Worm (Caenorhabditis elegans): ENCODE results near the gene rab-37.

DNA sequence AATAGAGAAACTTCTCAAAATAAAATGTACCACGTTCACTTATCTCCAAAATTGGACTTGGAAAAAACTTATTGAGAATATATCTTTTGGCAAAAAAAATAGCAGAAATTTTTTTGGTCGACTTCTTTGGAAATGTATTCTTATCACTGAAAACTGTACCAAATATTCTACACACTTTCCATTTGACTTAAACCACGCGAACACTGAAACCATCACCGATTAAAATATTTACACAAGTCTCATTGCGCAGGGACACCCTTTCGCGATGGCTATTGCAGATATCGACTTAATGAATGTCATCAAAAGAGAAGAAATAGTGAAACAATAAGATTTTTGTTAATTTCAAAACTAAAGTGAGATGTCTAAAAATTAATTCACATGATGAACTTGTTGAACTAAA lies 27.2 kb downstream of the rab-37 start:
- TF ChIP-seq zfp-2 (tag; optimal IDR thresholded peaks at IDR 0.05) (no peak), ztf-11 (tag; optimal IDR thresholded peaks at IDR 0.05) (no peak), pha-4 (GFP tag; IDR thresholded peaks at IDR 0.05) (peak; percentile 64; the same call in 1 of the 2 replicates), pha-4 (tag; optimal IDR thresholded peaks at IDR 0.05) (no peak), dpl-1 (GFP tag; optimal IDR thresholded peaks at IDR 0.05) (no peak), zag-1 (tag; optimal IDR thresholded peaks at IDR 0.05) (no peak), T20F7.1 (GFP tag; optimal IDR thresholded peaks at IDR 0.05) (no peak), unc-62 (GFP tag; optimal IDR thresholded peaks at IDR 0.05 in 1 of 2) (no peak), unc-62 (tag; optimal IDR thresholded peaks at IDR 0.05) (no peak), ceh-62 (tag; optimal IDR thresholded peaks at IDR 0.05) (no peak)
